Worm (Caenorhabditis elegans) whole organism, L4/young adult: ENCODE data around the gene sucl-2.
"Not testable (repeated sequence)": the region's sequence is repeated elsewhere in the genome, so short reads cannot be mapped to it uniquely, and the experiment has no call there.

Source experiments
- W03F9.2 ChIP-seq: fragments of 150-350 bp; optimal IDR thresholded peaks from 2 replicates; lab custom pipeline; 2014; ENCODE audit warnings: missing biosample characterization, missing genetic modification characterization
- him-1 ChIP-seq: sonication (generic microtip); optimal IDR thresholded peaks from 2 replicates; lab custom pipeline; 2016; ENCODE audit warnings: missing genotype, missing genetic modification reagents, missing genetic modification characterization, missing compliant biosample characterization

ce11 chrIII:931405-931804 is 30.2 kb upstream of the sucl-2 start:
- TF ChIP-seq him-1, W03F9.2 (tag; lab: Kevin White, UChicago): not testable (repeated sequence)
